Fruit fly (Drosophila melanogaster) ovary, adult (tissue): ENCODE results near the gene mamo.
A peak's percentile ranks its signal among the peaks of the same experiment; 100 is the strongest.

Experiments used
- CG17801 ChIP-seq: fragments of 200-800 bp; optimal IDR thresholded peaks from 2 replicates; lab custom pipeline; 2019; ENCODE audit warnings: missing biosample characterization, mild to moderate bottlenecking, missing genetic modification characterization, moderate library complexity; ENCODE audit not compliant: partially characterized antibody

Gene mamo

dm6 chrX:13815526-13816173 is 174.7 kb downstream of the mamo start:
- peak; percentile 28 for TF ChIP-seq CG17801 (GFP tag; lab: Kevin White, UChicago)

- peak; percentile 29 for TF ChIP-seq CG17801 (GFP tag; lab: Kevin White, UChicago)
Measured at dm6 chrX:13814058-13814457, 176.3 kb downstream of the mamo start.

dm6 chrX:13811480-13811879 is 178.8 kb downstream of the mamo start, which contains the start of gene CG11095:
CG11095 (plus strand) TSS chrX:13811684.
- no peak for TF ChIP-seq CG17801 (GFP tag; lab: Kevin White, UChicago)

- TF ChIP-seq CG17801 (GFP tag; lab: Kevin White, UChicago): no peak
Measured at dm6 chrX:13805554-13805953, 184.8 kb downstream of the mamo start.

- TF ChIP-seq CG17801 (GFP tag; lab: Kevin White, UChicago): no peak
Measured at dm6 chrX:13804398-13804797, 185.9 kb downstream of the mamo start.

- no peak for TF ChIP-seq CG17801 (GFP tag; lab: Kevin White, UChicago)
Measured at dm6 chrX:13800680-13801079, 189.6 kb downstream of the mamo start.

dm6 chrX:13797538-13797937 is 192.8 kb downstream of the mamo start, which contains the start of gene CG10996:
CG10996 (minus strand) TSS chrX:13797638.
- TF ChIP-seq CG17801 (GFP tag; lab: Kevin White, UChicago): no peak
